Worm (Caenorhabditis elegans) whole organism, L3 larva: ENCODE measurements around the gene C48B4.9.

Experiments used
- egl-27 ChIP-seq: sonication (generic microtip); optimal IDR thresholded peaks from 4 replicates; lab custom pipeline; 2017; ENCODE audit warnings: missing biosample characterization, missing genetic modification reagents, missing genetic modification characterization
- nhr-25 ChIP-seq: sonication (generic microtip); optimal IDR thresholded peaks from 2 replicates; lab custom pipeline; 2017; ENCODE audit warnings: missing biosample characterization, missing genetic modification characterization
- skn-1 ChIP-seq: fragments of 150-350 bp; optimal IDR thresholded peaks from 2 replicates; lab custom pipeline; 2014; ENCODE audit warnings: missing biosample characterization, missing genetic modification characterization
- tbx-2 ChIP-seq: sonication (generic microtip); optimal IDR thresholded peaks from 2 replicates; lab custom pipeline; 2016; ENCODE audit warnings: mild to moderate bottlenecking, missing genetic modification characterization, missing compliant biosample characterization

- TF ChIP-seq nhr-25 = no peak
- no peak for TF ChIP-seq skn-1
- no peak for TF ChIP-seq egl-27 (tag; lab: Kevin White, UChicago)
- TF ChIP-seq tbx-2 (tag; lab: Kevin White, UChicago) = no peak
These were observed 27.1 kb upstream of the C48B4.9 start for ce11 chrIII:9590212-9590611.
